Worm (Caenorhabditis elegans) whole organism, L1 larva: ENCODE measurements around the gene idpc-1.

Experiments
- C04F5.9 ChIP-seq: sonication (generic microtip); optimal IDR thresholded peaks from 2 replicates; lab custom pipeline; 2016; ENCODE audit warnings: missing genetic modification characterization, missing compliant biosample characterization
- F16B12.6 ChIP-seq: fragments of 150-350 bp; optimal IDR thresholded peaks from 2 replicates; lab custom pipeline; 2014; ENCODE audit warnings: missing biosample characterization, missing genetic modification characterization
- Y116A8C.19 ChIP-seq: sonication (generic microtip); optimal IDR thresholded peaks from 2 replicates; lab custom pipeline; 2016; ENCODE audit warnings: missing compliant biosample characterization, missing genetic modification characterization, borderline replicate concordance
- alr-1 ChIP-seq: fragments of 200-800 bp; sonication (Bioruptor generic); optimal IDR thresholded peaks from 2 replicates; lab custom pipeline; 2018; ENCODE audit warnings: borderline replicate concordance, mild to moderate bottlenecking, missing genetic modification characterization, missing compliant biosample characterization
- aly-2 ChIP-seq: fragments of 150-350 bp; optimal IDR thresholded peaks from 2 replicates; lab custom pipeline; 2014; ENCODE audit warnings: missing biosample characterization, missing genetic modification characterization
- blmp-1 ChIP-seq: fragments of 150-350 bp; optimal IDR thresholded peaks from 2 replicates; lab custom pipeline; 2014; ENCODE audit warnings: missing biosample characterization, missing genetic modification characterization
- ces-1 ChIP-seq: fragments of 150-350 bp; optimal IDR thresholded peaks from 2 replicates; lab custom pipeline; 2014; ENCODE audit warnings: missing biosample characterization, missing genetic modification reagents, missing genetic modification characterization
- dpl-1 ChIP-seq, 3 experiments: fragments of 150-350 bp in 2 of 3; sonication (generic microtip) in 1 of 3; optimal IDR thresholded peaks; 2 replicates each; lab custom pipeline; 2014 to 2017; ENCODE audit warnings: missing biosample characterization in 3 of 3, missing genetic modification characterization in 3 of 3, missing genetic modification reagents in 3 of 3
- efl-1 ChIP-seq, 4 experiments: fragments of 150-350 bp; optimal IDR thresholded peaks in 3 of 4; peaks in 1 of 4; 1 replicate in 1 of 4; 2 replicates in 3 of 4; lab custom pipeline; 2014; ENCODE audit warnings: missing biosample characterization in 2 of 4, missing genetic modification characterization in 2 of 4, missing genetic modification reagents in 2 of 4
- egl-13 ChIP-seq: sonication (generic microtip); optimal IDR thresholded peaks from 2 replicates; lab custom pipeline; 2016; ENCODE audit warnings: missing genotype, missing genetic modification reagents, missing genetic modification characterization, missing compliant biosample characterization
- elt-3 ChIP-seq, 6 experiments: fragments of 150-350 bp in 1 of 6; sonication (generic microtip); optimal IDR thresholded peaks; 2 replicates each; lab custom pipeline; 2017 to 2018; ENCODE audit warnings: missing biosample characterization in 6 of 6, missing genetic modification characterization in 6 of 6, inconsistent platforms in 1 of 6
- fkh-4 ChIP-seq: sonication (generic microtip); optimal IDR thresholded peaks from 2 replicates; lab custom pipeline; 2016; ENCODE audit warnings: missing compliant biosample characterization, missing genetic modification characterization, borderline replicate concordance
- grh-1 ChIP-seq: fragments of 200-800 bp; sonication (Bioruptor generic); IDR thresholded peaks from 2 replicates; pipeline ENCODE4 v1.3.6; 2022; ENCODE audit warnings: missing genetic modification reagents, missing genetic modification characterization, missing compliant biosample characterization
- hlh-4 ChIP-seq: sonication (generic microtip); optimal IDR thresholded peaks from 2 replicates; lab custom pipeline; 2016; ENCODE audit warnings: mild to moderate bottlenecking, missing genetic modification characterization, missing compliant biosample characterization
- lin-14 ChIP-seq: fragments of 200-800 bp; sonication (Bioruptor generic); optimal IDR thresholded peaks from 2 replicates; lab custom pipeline; 2018; ENCODE audit warnings: mild to moderate bottlenecking, missing genetic modification characterization, moderate library complexity, missing compliant biosample characterization
- lin-15B ChIP-seq: fragments of 150-350 bp; sonication (generic microtip); optimal IDR thresholded peaks from 3 replicates; lab custom pipeline; 2014; ENCODE audit warnings: missing biosample characterization, missing genetic modification characterization
- lsy-2 ChIP-seq, 2 experiments: fragments of 150-350 bp; optimal IDR thresholded peaks; 2 replicates each; lab custom pipeline; 2014; ENCODE audit warnings: missing biosample characterization in 2 of 2, missing genetic modification characterization in 2 of 2
- mdl-1 ChIP-seq, 2 experiments: fragments of 150-350 bp; optimal IDR thresholded peaks; 2 replicates each; lab custom pipeline; 2014 to 2017; ENCODE audit warnings: missing biosample characterization in 2 of 2, missing genetic modification characterization in 2 of 2, inconsistent platforms in 1 of 2
- nhr-12 ChIP-seq: sonication (generic microtip); optimal IDR thresholded peaks from 2 replicates; lab custom pipeline; 2017; ENCODE audit warnings: missing biosample characterization, missing genetic modification characterization
- nhr-28 ChIP-seq: fragments of 150-350 bp; optimal IDR thresholded peaks from 2 replicates; lab custom pipeline; 2014; ENCODE audit warnings: missing biosample characterization, missing genetic modification characterization
- nhr-76 ChIP-seq: sonication (generic microtip); optimal IDR thresholded peaks from 2 replicates; lab custom pipeline; 2017; ENCODE audit warnings: missing biosample characterization, missing genetic modification characterization
- nhr-84 ChIP-seq: sonication (generic microtip); optimal IDR thresholded peaks from 2 replicates; lab custom pipeline; 2017; ENCODE audit warnings: missing biosample characterization, missing genetic modification characterization
- nhr-85 ChIP-seq: sonication (generic microtip); peaks from one replicate; lab custom pipeline; 2016; ENCODE audit warnings: missing genetic modification characterization, inconsistent platforms, missing compliant biosample characterization
- nhr-90 ChIP-seq: sonication (generic microtip); optimal IDR thresholded peaks from 2 replicates; lab custom pipeline; 2016; ENCODE audit warnings: mild to moderate bottlenecking, missing genetic modification characterization, missing compliant biosample characterization; ENCODE audit not compliant: poor library complexity
- pqm-1 ChIP-seq: sonication (generic microtip); optimal IDR thresholded peaks from 3 replicates; lab custom pipeline; 2017; ENCODE audit warnings: missing biosample characterization, missing genetic modification characterization
- skn-1 ChIP-seq: fragments of 150-350 bp; optimal IDR thresholded peaks from 2 replicates; lab custom pipeline; 2014; ENCODE audit warnings: missing biosample characterization, missing genetic modification characterization
- snpc-4 ChIP-seq: fragments of 150-350 bp; optimal IDR thresholded peaks from 2 replicates; lab custom pipeline; 2014; ENCODE audit warnings: missing biosample characterization, missing genetic modification characterization
- sptf-1 ChIP-seq: fragments of 150-350 bp; optimal IDR thresholded peaks from 2 replicates; lab custom pipeline; 2014; ENCODE audit warnings: missing biosample characterization, missing genetic modification characterization
- sup-37 ChIP-seq: fragments of 200-800 bp; sonication (Bioruptor generic); optimal IDR thresholded peaks from 2 replicates; lab custom pipeline; 2018; ENCODE audit warnings: mild to moderate bottlenecking, missing genetic modification characterization, missing compliant biosample characterization
- swsn-7 ChIP-seq: sonication (generic microtip); optimal IDR thresholded peaks from 2 replicates; lab custom pipeline; 2016; ENCODE audit warnings: missing genetic modification characterization, missing compliant biosample characterization
- tlp-1 ChIP-seq: fragments of 150-350 bp; optimal IDR thresholded peaks from 2 replicates; lab custom pipeline; 2014; ENCODE audit warnings: missing biosample characterization, missing genetic modification characterization
- unc-30 ChIP-seq: sonication (generic microtip); optimal IDR thresholded peaks from 2 replicates; lab custom pipeline; 2017; ENCODE audit warnings: missing biosample characterization, missing genetic modification characterization
- unc-98 ChIP-seq: fragments of 200-800 bp; sonication (Bioruptor generic); IDR thresholded peaks from 2 replicates; pipeline ENCODE4 v1.3.6; 2022; ENCODE audit warnings: missing genetic modification characterization, missing compliant biosample characterization
- ztf-11 ChIP-seq, 2 experiments: sonication (generic microtip); optimal IDR thresholded peaks; 2 replicates each; lab custom pipeline; 2016 to 2017; ENCODE audit warnings: missing genetic modification characterization in 2 of 2, missing biosample characterization in 1 of 2, missing compliant biosample characterization in 1 of 2

Gene idpc-1

ce11 chrIII:11467631-11468481 lies 40.9 kb downstream of the idpc-1 start (continued):
- TF ChIP-seq efl-1 (optimal IDR thresholded peaks at IDR 0.05; lab: Kevin White, UChicago) (no peak), efl-1 (GFP tag; optimal IDR thresholded peaks at IDR 0.05 in 1 of 2; lab: Kevin White, UChicago) (peak in 1 of 2 experiments; percentile 90), ces-1 (GFP tag; lab: Kevin White, UChicago) (no peak), aly-2 (tag; lab: Kevin White, UChicago) (no peak), egl-13 (tag; lab: Kevin White, UChicago) (no peak), snpc-4 (tag; lab: Kevin White, UChicago) (no peak), lin-14 (peak; percentile 55), nhr-12 (tag; lab: Kevin White, UChicago) (no peak), Y116A8C.19 (tag; lab: Kevin White, UChicago) (no peak), alr-1 (tag; lab: Kevin White, UChicago) (no peak)

DNA sequence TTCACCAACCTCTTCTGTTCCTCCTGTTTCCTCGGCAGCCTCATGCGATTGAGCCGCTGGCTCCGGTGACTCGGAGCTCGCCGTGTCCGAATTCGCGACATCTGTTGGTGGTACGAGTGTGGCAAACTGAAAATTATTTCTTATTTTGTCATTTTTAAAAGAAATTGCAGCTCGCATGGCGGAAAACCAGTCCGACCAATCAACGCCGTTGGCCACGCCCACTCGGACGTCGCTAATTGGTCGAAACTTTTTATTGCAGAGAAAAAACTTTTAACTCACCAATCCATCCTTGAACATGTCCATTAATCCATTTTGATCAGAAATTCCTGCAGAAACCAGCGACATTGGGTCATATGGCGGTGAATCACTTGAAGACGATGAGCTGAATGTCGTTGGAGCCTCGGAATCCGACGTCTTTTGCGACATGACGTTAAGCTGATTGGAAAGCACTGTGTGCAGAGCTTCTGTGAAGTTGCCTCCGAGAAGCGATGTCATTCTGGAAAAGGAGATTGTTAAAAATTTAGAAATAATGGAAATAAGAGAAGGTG lies 43.4 kb downstream of the idpc-1 start, which contains the start of gene bed-2:
Gene bed-2 (minus strand): TSS at position 498 of the 548 bp plus-strand sequence.
- TF ChIP-seq skn-1 (tag; lab: Kevin White, UChicago) (no peak), sptf-1 (tag; lab: Kevin White, UChicago) (no peak), grh-1 (GFP tag; lab: Robert Waterston, UW) (no peak), nhr-90 (tag; lab: Kevin White, UChicago) (no peak), Y116A8C.19 (tag; lab: Kevin White, UChicago) (no peak), C04F5.9 (tag; lab: Kevin White, UChicago) (no peak), hlh-4 (no peak), lin-15B (tag; lab: Kevin White, UChicago) (no peak), nhr-12 (tag; lab: Kevin White, UChicago) (no peak), tlp-1 (tag; lab: Kevin White, UChicago) (no peak), unc-98 (GFP tag; lab: Robert Waterston, UW) (no peak), blmp-1 (tag; lab: Kevin White, UChicago) (no peak), ces-1 (GFP tag; lab: Kevin White, UChicago) (no peak), mdl-1 (tag; optimal IDR thresholded peaks at IDR 0.05; lab: Kevin White, UChicago) (no peak), unc-30 (no peak), sup-37 (GFP tag; lab: Kevin White, UChicago) (no peak), dpl-1 (GFP tag; optimal IDR thresholded peaks at IDR 0.05; lab: Kevin White, UChicago) (no peak), nhr-76 (tag; lab: Kevin White, UChicago) (no peak)

- TF ChIP-seq sup-37 (GFP tag; lab: Kevin White, UChicago) (no peak), nhr-84 (tag; lab: Kevin White, UChicago) (no peak), nhr-76 (tag; lab: Kevin White, UChicago) (no peak), pqm-1 (no peak), lin-14 (no peak), elt-3 (tag; optimal IDR thresholded peaks at IDR 0.05; lab: Kevin White, UChicago) (no peak), F16B12.6 (peak; percentile 44), fkh-4 (tag; lab: Kevin White, UChicago) (no peak), nhr-28 (tag; lab: Kevin White, UChicago) (no peak), blmp-1 (tag; lab: Kevin White, UChicago) (no peak), ztf-11 (tag; optimal IDR thresholded peaks at IDR 0.05; lab: Kevin White, UChicago) (no peak), lsy-2 (tag; optimal IDR thresholded peaks at IDR 0.05; lab: Kevin White, UChicago) (peak; percentile 13 to 89), swsn-7 (no peak), skn-1 (tag; lab: Kevin White, UChicago) (no peak)
Observed at ce11 chrIII:11471336-11471735, 44.3 kb downstream of the idpc-1 start.

DNA sequence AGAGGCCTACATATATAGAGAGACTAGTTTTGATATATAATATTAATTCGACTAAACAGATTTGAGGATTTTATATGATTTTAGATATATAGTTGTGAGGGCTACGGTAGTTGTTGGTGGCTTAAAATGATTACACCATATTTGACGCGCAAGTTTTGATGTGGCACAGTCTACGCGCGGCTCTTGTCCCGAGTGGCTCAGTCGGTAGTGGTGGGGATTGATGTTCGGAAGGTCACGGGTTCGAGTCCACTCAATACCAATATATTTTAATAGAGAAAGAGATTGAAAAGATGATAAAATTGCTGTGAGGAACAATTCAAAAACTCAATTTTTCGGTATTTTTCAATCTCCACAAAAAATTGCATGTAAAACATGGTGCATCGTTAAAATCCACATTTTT lies 45.9 kb downstream of the idpc-1 start:
- TF ChIP-seq nhr-12 (tag; lab: Kevin White, UChicago) (no peak), nhr-85 (tag; lab: Kevin White, UChicago) (peak; percentile 11)
